Worm (Caenorhabditis elegans): Measurements from ENCODE around the gene srx-111.

srx-111 gene

DNA sequence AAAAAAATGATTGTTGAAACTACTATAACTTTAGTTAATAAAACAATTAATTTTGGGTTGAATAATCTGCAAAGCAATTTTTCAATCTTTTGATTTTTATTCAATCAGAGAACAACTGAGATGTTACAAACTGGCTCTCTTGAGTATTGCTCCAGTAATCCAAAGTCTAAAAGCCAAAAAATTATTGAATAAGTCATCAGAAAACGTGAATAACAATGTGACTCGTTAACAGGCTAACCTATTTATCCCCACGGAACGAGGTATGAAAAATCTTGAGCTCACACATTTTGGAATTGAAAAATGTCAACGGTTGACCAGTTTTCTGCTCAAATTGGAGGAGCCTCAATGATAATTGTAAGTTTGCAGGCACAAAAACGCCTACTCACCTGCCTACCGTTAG is at the start of gene srx-111:
Gene srx-111, plus strand, starts transcription at position 301 of the 400 bp plus-strand sequence.
- TF ChIP-seq set-16 (GFP tag; IDR thresholded peaks at IDR 0.05) (no peak), nhr-28 (tag; optimal IDR thresholded peaks at IDR 0.05) (no peak), ceh-28 (tag; optimal IDR thresholded peaks at IDR 0.05) (no peak), zfp-3 (GFP tag; conservative IDR thresholded peaks at IDR 0.05) (no peak), lin-29 (GFP tag; IDR thresholded peaks at IDR 0.05) (no peak), unc-130 (GFP tag; optimal IDR thresholded peaks at IDR 0.05) (no peak), fkh-10 (GFP tag; optimal IDR thresholded peaks at IDR 0.05) (no peak), nhr-6 (tag; optimal IDR thresholded peaks at IDR 0.05) (no peak), D1046.2 (GFP tag; IDR thresholded peaks at IDR 0.05) (no peak), ceh-20 (GFP tag; IDR thresholded peaks at IDR 0.05) (no peak)

DNA sequence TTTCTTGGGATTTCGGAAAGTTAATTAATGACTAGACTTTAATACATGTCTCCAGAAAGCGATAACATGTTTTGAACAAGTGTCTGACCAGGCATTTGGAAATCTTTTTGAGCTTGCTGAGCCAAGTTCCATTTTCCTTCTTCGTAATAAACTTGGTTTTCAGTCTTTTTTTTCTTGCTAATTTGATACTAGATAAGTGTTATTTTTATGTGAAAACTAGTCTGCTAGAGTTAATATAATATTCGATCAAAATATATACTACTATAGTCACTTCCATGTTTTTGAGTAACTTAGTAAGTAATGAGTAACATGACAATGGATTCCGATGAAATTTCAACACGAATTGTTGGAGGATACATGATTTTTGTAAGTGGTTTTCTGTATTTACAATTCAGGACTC is 48.3 kb upstream of the srx-111 start, which contains the start of gene srx-110:
Gene srx-110, plus strand, starts transcription at position 301 of the 400 bp plus-strand sequence.
- TF ChIP-seq set-16 (GFP tag; IDR thresholded peaks at IDR 0.05) (no peak), spr-3 (GFP tag; optimal IDR thresholded peaks at IDR 0.05) (no peak), unc-62 (GFP tag; optimal IDR thresholded peaks at IDR 0.05 in 1 of 2) (peak in 1 of 2 experiments; percentile 17), unc-62 (tag; optimal IDR thresholded peaks at IDR 0.05) (no peak), unc-39 (tag; optimal IDR thresholded peaks at IDR 0.05) (no peak), fos-1 (tag; optimal IDR thresholded peaks at IDR 0.05) (no peak), saeg-2 (GFP tag; IDR thresholded peaks at IDR 0.05) (no peak), mep-1 (tag; optimal IDR thresholded peaks at IDR 0.05) (no peak)

DNA sequence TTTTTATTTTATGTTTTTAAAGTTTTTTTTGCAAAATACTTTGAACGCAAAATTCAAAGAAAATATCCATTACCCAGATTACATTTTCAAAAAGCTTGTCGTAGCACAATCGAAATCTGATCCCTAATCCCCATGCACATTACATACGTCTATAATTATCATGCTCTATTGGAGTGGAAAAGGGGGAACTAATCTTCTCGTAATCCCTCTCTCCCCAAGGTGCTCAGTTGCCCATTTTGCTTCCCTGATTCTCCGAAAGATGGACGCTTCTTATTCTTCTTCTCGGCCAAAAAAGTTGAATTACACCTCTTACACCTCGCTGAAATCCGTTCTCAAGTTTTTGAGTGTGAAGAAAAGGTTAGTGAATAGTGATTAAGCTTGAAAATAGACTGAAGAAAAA is 46.6 kb upstream of the srx-111 start, which contains the start of gene fbxc-53:
Gene fbxc-53, plus strand, starts transcription at position 245 of the 400 bp plus-strand sequence.
- TF ChIP-seq nhr-41 (GFP tag; IDR thresholded peaks at IDR 0.05) (no peak), egl-27 (tag; optimal IDR thresholded peaks at IDR 0.05) (no peak), hlh-30 (tag; optimal IDR thresholded peaks at IDR 0.05; ENCODE audit: insufficient read depth) (no peak), ctbp-1 (GFP tag; IDR thresholded peaks at IDR 0.05) (no peak), zfp-2 (tag; optimal IDR thresholded peaks at IDR 0.05) (no peak), Y105C5A.15 (GFP tag; IDR thresholded peaks at IDR 0.05) (no peak)

ce11 chrII:3714595-3714994 is 43.0 kb upstream of the srx-111 start, which contains the start of gene srh-100:
srh-100 (minus strand) TSS chrII:3714695.
- no peak for TF ChIP-seq ztf-11 (tag; optimal IDR thresholded peaks at IDR 0.05)
- no peak for TF ChIP-seq spr-3 (GFP tag; optimal IDR thresholded peaks at IDR 0.05)
- TF ChIP-seq ZK546.5 (tag; optimal IDR thresholded peaks at IDR 0.05): no peak
- TF ChIP-seq nhr-237 (tag; optimal IDR thresholded peaks at IDR 0.05): no peak
- TF ChIP-seq vab-7 (GFP tag; IDR thresholded peaks at IDR 0.05): no peak
- TF ChIP-seq mdl-1 (tag; optimal IDR thresholded peaks at IDR 0.05): no peak
- no peak for TF ChIP-seq dve-1 (tag; optimal IDR thresholded peaks at IDR 0.05; ENCODE audit: insufficient read depth)
- TF ChIP-seq Y5F2A.4 (GFP tag; optimal IDR thresholded peaks at IDR 0.05): no peak
- no peak for TF ChIP-seq lim-7 (GFP tag; IDR thresholded peaks at IDR 0.05)
- TF ChIP-seq saeg-2 (GFP tag; IDR thresholded peaks at IDR 0.05): no peak
- no peak for TF ChIP-seq D1046.2 (GFP tag; IDR thresholded peaks at IDR 0.05)
- TF ChIP-seq T26A8.4 (GFP tag; IDR thresholded peaks at IDR 0.05): no peak
- no peak for TF ChIP-seq nhr-48 (tag; optimal IDR thresholded peaks at IDR 0.05)
- no peak for TF ChIP-seq T20F7.1 (GFP tag; optimal IDR thresholded peaks at IDR 0.05)
- TF ChIP-seq madf-9 (GFP tag; conservative IDR thresholded peaks at IDR 0.05): no peak
- no peak for TF ChIP-seq nhr-25 (tag; optimal IDR thresholded peaks at IDR 0.05; ENCODE audit: borderline replicate concordance, insufficient read depth)
- TF ChIP-seq zag-1 (tag; optimal IDR thresholded peaks at IDR 0.05): no peak
